Worm (Caenorhabditis elegans) whole organism, late embryonic: ENCODE data around the gene C08F11.10.

ENCODE experiments used
- ama-1 ChIP-seq: fragments of 150-350 bp; optimal IDR thresholded peaks from 2 replicates; lab custom pipeline; 2014
- ceh-18 ChIP-seq: sonication (generic microtip); optimal IDR thresholded peaks from 2 replicates; lab custom pipeline; 2016; ENCODE audit warnings: missing genetic modification characterization, missing compliant biosample characterization
- ceh-34 ChIP-seq: sonication (generic microtip); optimal IDR thresholded peaks from 2 replicates; lab custom pipeline; 2016; ENCODE audit warnings: mild to moderate bottlenecking, missing genetic modification characterization, missing compliant biosample characterization
- ceh-45 ChIP-seq: fragments of 200-800 bp; sonication (Bioruptor generic); IDR thresholded peaks from 2 replicates; pipeline ENCODE4 v1.3.6; 2022; ENCODE audit warnings: missing genetic modification reagents, missing genetic modification characterization, missing compliant biosample characterization
- ets-4 ChIP-seq: sonication (generic microtip); optimal IDR thresholded peaks from 2 replicates; lab custom pipeline; 2016; ENCODE audit warnings: missing genetic modification characterization, missing compliant biosample characterization
- fkh-10 ChIP-seq: fragments of 150-350 bp; optimal IDR thresholded peaks from 2 replicates; lab custom pipeline; 2014; ENCODE audit warnings: missing biosample characterization, missing genetic modification reagents, missing genetic modification characterization
- hlh-8 ChIP-seq: sonication (generic microtip); optimal IDR thresholded peaks from 2 replicates; lab custom pipeline; 2016; ENCODE audit warnings: missing genotype, missing genetic modification characterization, missing compliant biosample characterization
- pha-4 ChIP-seq: fragments of 150-350 bp; optimal IDR thresholded peaks from 2 replicates; lab custom pipeline; 2018; ENCODE audit warnings: missing biosample characterization, missing genetic modification reagents, missing genetic modification characterization
- pqm-1 ChIP-seq: sonication (generic microtip); optimal IDR thresholded peaks from 2 replicates; lab custom pipeline; 2016; ENCODE audit warnings: missing genetic modification characterization, missing compliant biosample characterization
- tbx-2 ChIP-seq: sonication (generic microtip); optimal IDR thresholded peaks from 2 replicates; lab custom pipeline; 2016; ENCODE audit warnings: missing genetic modification characterization, missing compliant biosample characterization
- unc-55 ChIP-seq: sonication (generic microtip); optimal IDR thresholded peaks from 2 replicates; lab custom pipeline; 2017; ENCODE audit warnings: missing biosample characterization, missing genetic modification reagents, missing genetic modification characterization

DNA sequence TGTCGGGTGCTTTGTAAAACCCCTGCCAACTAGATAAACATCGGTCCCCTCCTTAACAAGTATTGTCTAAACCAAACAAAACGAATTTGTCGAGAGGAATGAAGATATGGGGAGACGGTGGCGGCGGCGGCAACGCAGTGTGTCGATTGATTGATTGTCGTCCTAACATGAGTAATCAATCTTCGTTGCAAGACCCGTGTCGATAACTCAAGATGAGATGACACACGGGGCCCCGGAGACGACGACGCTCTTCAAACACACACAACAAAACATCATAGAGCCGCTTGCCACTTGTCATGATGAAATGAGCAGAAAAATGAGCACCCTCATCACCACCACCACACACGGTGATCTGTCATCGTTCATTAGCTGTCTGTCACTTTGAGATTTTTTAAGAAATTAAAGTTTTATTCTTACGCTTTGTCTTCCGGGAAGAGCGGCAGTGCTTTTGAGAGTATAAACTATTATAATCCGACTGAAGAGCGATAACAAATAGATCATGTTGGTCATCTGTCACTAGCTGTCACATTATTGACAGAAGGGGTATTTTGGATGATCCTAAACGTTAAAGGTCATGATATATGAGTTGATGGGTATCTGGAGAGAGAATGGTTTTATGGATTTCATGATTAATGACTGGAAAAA, 46.8 kb upstream of the C08F11.10 start:
- TF ChIP-seq unc-55 (GFP tag; lab: Kevin White, UChicago) (peak; percentile 100), fkh-10 (GFP tag; lab: Kevin White, UChicago) (no peak), ceh-34 (tag; lab: Kevin White, UChicago) (no peak), ets-4 (tag; lab: Kevin White, UChicago) (no peak), hlh-8 (tag; lab: Kevin White, UChicago) (no peak), ceh-45 (GFP tag; lab: Robert Waterston, UW) (no peak), pha-4 (no peak), ama-1 (lab: Kevin White, UChicago) (no peak), ceh-18 (tag; lab: Kevin White, UChicago) (peak; percentile 61), tbx-2 (tag; lab: Kevin White, UChicago) (peak; percentile 28), pqm-1 (tag; lab: Kevin White, UChicago) (no peak)
